Worm (Caenorhabditis elegans) whole organism, L1 larva: ENCODE data around the gene F12D9.2.

Source experiments
- C34B4.2 ChIP-seq: sonication (generic microtip); optimal IDR thresholded peaks from 2 replicates; lab custom pipeline; 2017; ENCODE audit warnings: mild to moderate bottlenecking, missing genetic modification characterization, missing compliant biosample characterization
- F16B12.6 ChIP-seq: fragments of 150-350 bp; optimal IDR thresholded peaks from 2 replicates; lab custom pipeline; 2014; ENCODE audit warnings: missing biosample characterization, missing genetic modification characterization
- alr-1 ChIP-seq: fragments of 200-800 bp; sonication (Bioruptor generic); optimal IDR thresholded peaks from 2 replicates; lab custom pipeline; 2018; ENCODE audit warnings: borderline replicate concordance, mild to moderate bottlenecking, missing genetic modification characterization, missing compliant biosample characterization
- ama-1 ChIP-seq: fragments of 150-350 bp; optimal IDR thresholded peaks from 2 replicates; lab custom pipeline; 2014
- ceh-82 ChIP-seq, 3 experiments: fragments of 150-350 bp in 1 of 3; sonication (generic microtip) in 2 of 3; optimal IDR thresholded peaks; 2 replicates each; lab custom pipeline; 2014 to 2017; ENCODE audit warnings: missing biosample characterization in 3 of 3, missing genetic modification characterization in 3 of 3
- ceh-88 ChIP-seq: fragments of 200-800 bp; sonication (Bioruptor generic); IDR thresholded peaks from 2 replicates; pipeline ENCODE4 v1.3.6; 2022; ENCODE audit warnings: missing genetic modification characterization, missing compliant biosample characterization
- ceh-90 ChIP-seq: sonication (generic microtip); optimal IDR thresholded peaks from 2 replicates; lab custom pipeline; 2016; ENCODE audit warnings: missing genetic modification characterization, missing compliant biosample characterization
- ces-1 ChIP-seq: fragments of 150-350 bp; optimal IDR thresholded peaks from 2 replicates; lab custom pipeline; 2014; ENCODE audit warnings: missing biosample characterization, missing genetic modification reagents, missing genetic modification characterization
- efl-1 ChIP-seq, 4 experiments: fragments of 150-350 bp; optimal IDR thresholded peaks in 3 of 4; peaks in 1 of 4; 1 replicate in 1 of 4; 2 replicates in 3 of 4; lab custom pipeline; 2014; ENCODE audit warnings: missing biosample characterization in 2 of 4, missing genetic modification characterization in 2 of 4, missing genetic modification reagents in 2 of 4
- egl-13 ChIP-seq: sonication (generic microtip); optimal IDR thresholded peaks from 2 replicates; lab custom pipeline; 2016; ENCODE audit warnings: missing genotype, missing genetic modification reagents, missing genetic modification characterization, missing compliant biosample characterization
- egl-27 ChIP-seq, 2 experiments: fragments of 150-350 bp in 1 of 2; sonication (generic microtip); optimal IDR thresholded peaks; 3 replicates each; lab custom pipeline; 2017 to 2018; ENCODE audit warnings: missing biosample characterization in 2 of 2, missing genetic modification characterization in 2 of 2, missing genetic modification reagents in 2 of 2
- elt-2 ChIP-seq: sonication (generic microtip); optimal IDR thresholded peaks from 2 replicates; lab custom pipeline; 2016; ENCODE audit warnings: missing genetic modification characterization, mild to moderate bottlenecking, inconsistent platforms, missing compliant biosample characterization, missing genetic modification reagents
- elt-3 ChIP-seq, 6 experiments: fragments of 150-350 bp in 1 of 6; sonication (generic microtip); optimal IDR thresholded peaks; 2 replicates each; lab custom pipeline; 2017 to 2018; ENCODE audit warnings: missing biosample characterization in 6 of 6, missing genetic modification characterization in 6 of 6, inconsistent platforms in 1 of 6
- fkh-10 ChIP-seq: sonication (generic microtip); optimal IDR thresholded peaks from 2 replicates; lab custom pipeline; 2017; ENCODE audit warnings: missing biosample characterization, missing genetic modification reagents, missing genetic modification characterization
- hlh-17 ChIP-seq: fragments of 200-800 bp; sonication (Bioruptor generic); optimal IDR thresholded peaks from 2 replicates; lab custom pipeline; 2018; ENCODE audit warnings: missing genetic modification characterization, mild to moderate bottlenecking, missing compliant biosample characterization, moderate library complexity, borderline replicate concordance
- hlh-4 ChIP-seq: sonication (generic microtip); optimal IDR thresholded peaks from 2 replicates; lab custom pipeline; 2016; ENCODE audit warnings: mild to moderate bottlenecking, missing genetic modification characterization, missing compliant biosample characterization
- hpl-2 ChIP-seq: fragments of 150-350 bp; optimal IDR thresholded peaks from 2 replicates; lab custom pipeline; 2014; ENCODE audit warnings: missing biosample characterization, missing genetic modification reagents, missing genetic modification characterization
- irx-1 ChIP-seq: sonication (generic microtip); optimal IDR thresholded peaks from 2 replicates; lab custom pipeline; 2016; ENCODE audit warnings: missing genetic modification characterization, missing compliant biosample characterization
- isw-1 ChIP-seq: fragments of 200-800 bp; sonication (Bioruptor generic); IDR thresholded peaks from 2 replicates; pipeline ENCODE4 v1.3.6; 2022; ENCODE audit warnings: missing genetic modification characterization, missing compliant biosample characterization
- jun-1 ChIP-seq: fragments of 150-350 bp; optimal IDR thresholded peaks from 2 replicates; lab custom pipeline; 2014; ENCODE audit warnings: missing biosample characterization, missing genetic modification reagents, missing genetic modification characterization
- lin-13 ChIP-seq: fragments of 150-350 bp; optimal IDR thresholded peaks from 2 replicates; lab custom pipeline; 2014; ENCODE audit warnings: missing biosample characterization, missing genetic modification reagents, missing genetic modification characterization
- lin-15B ChIP-seq: fragments of 150-350 bp; sonication (generic microtip); optimal IDR thresholded peaks from 3 replicates; lab custom pipeline; 2014; ENCODE audit warnings: missing biosample characterization, missing genetic modification characterization
- lin-35 ChIP-seq, 2 experiments: fragments of 150-350 bp; optimal IDR thresholded peaks; 2 replicates each; lab custom pipeline; 2014; ENCODE audit warnings: missing biosample characterization in 2 of 2, missing genetic modification characterization in 2 of 2, missing genetic modification reagents in 2 of 2
- lin-39 ChIP-seq: fragments of 150-350 bp; optimal IDR thresholded peaks from 2 replicates; lab custom pipeline; 2014; ENCODE audit warnings: missing biosample characterization, missing genetic modification reagents, missing genetic modification characterization
- lir-3 ChIP-seq: sonication (generic microtip); optimal IDR thresholded peaks from 2 replicates; lab custom pipeline; 2016; ENCODE audit warnings: mild to moderate bottlenecking, missing genetic modification characterization, moderate library complexity, missing compliant biosample characterization; ENCODE audit not compliant: poor library complexity
- lsy-2 ChIP-seq, 2 experiments: fragments of 150-350 bp; optimal IDR thresholded peaks; 2 replicates each; lab custom pipeline; 2014; ENCODE audit warnings: missing biosample characterization in 2 of 2, missing genetic modification characterization in 2 of 2
- mab-9 ChIP-seq: fragments of 200-800 bp; sonication (Bioruptor generic); IDR thresholded peaks from 2 replicates; pipeline ENCODE4 v1.3.6; 2022; ENCODE audit warnings: missing genetic modification reagents, missing genetic modification characterization, missing compliant biosample characterization
- mdl-1 ChIP-seq, 2 experiments: fragments of 150-350 bp; optimal IDR thresholded peaks; 2 replicates each; lab custom pipeline; 2014 to 2017; ENCODE audit warnings: missing biosample characterization in 2 of 2, missing genetic modification characterization in 2 of 2, inconsistent platforms in 1 of 2
- nhr-19 ChIP-seq: fragments of 200-800 bp; sonication (Bioruptor generic); conservative IDR thresholded peaks from 2 replicates; pipeline ENCODE4 v1.3.6; 2022; ENCODE audit warnings: missing genetic modification characterization, missing compliant biosample characterization
- nhr-20 ChIP-seq: sonication (generic microtip); optimal IDR thresholded peaks from 2 replicates; lab custom pipeline; 2016; ENCODE audit warnings: mild to moderate bottlenecking, missing genetic modification characterization, missing compliant biosample characterization
- nhr-237 ChIP-seq: fragments of 150-350 bp; optimal IDR thresholded peaks from 2 replicates; lab custom pipeline; 2014; ENCODE audit warnings: missing biosample characterization, missing genetic modification characterization
- nhr-28 ChIP-seq: fragments of 150-350 bp; optimal IDR thresholded peaks from 2 replicates; lab custom pipeline; 2014; ENCODE audit warnings: missing biosample characterization, missing genetic modification characterization
- nhr-47 ChIP-seq: sonication (generic microtip); optimal IDR thresholded peaks from 2 replicates; lab custom pipeline; 2016; ENCODE audit warnings: mild to moderate bottlenecking, missing genetic modification characterization, moderate library complexity, missing compliant biosample characterization
- nhr-71 ChIP-seq: sonication (generic microtip); optimal IDR thresholded peaks from 2 replicates; lab custom pipeline; 2016; ENCODE audit warnings: mild to moderate bottlenecking, missing genetic modification characterization, moderate library complexity, missing compliant biosample characterization
- nhr-77 ChIP-seq: fragments of 150-350 bp; optimal IDR thresholded peaks from 2 replicates; lab custom pipeline; 2014; ENCODE audit warnings: missing biosample characterization, missing genetic modification characterization
- nhr-85 ChIP-seq: sonication (generic microtip); peaks from one replicate; lab custom pipeline; 2016; ENCODE audit warnings: missing genetic modification characterization, inconsistent platforms, missing compliant biosample characterization
- nhr-90 ChIP-seq: sonication (generic microtip); optimal IDR thresholded peaks from 2 replicates; lab custom pipeline; 2016; ENCODE audit warnings: mild to moderate bottlenecking, missing genetic modification characterization, missing compliant biosample characterization; ENCODE audit not compliant: poor library complexity
- pqm-1 ChIP-seq: sonication (generic microtip); optimal IDR thresholded peaks from 3 replicates; lab custom pipeline; 2017; ENCODE audit warnings: missing biosample characterization, missing genetic modification characterization
- rnt-1 ChIP-seq: sonication (generic microtip); optimal IDR thresholded peaks from 2 replicates; lab custom pipeline; 2016; ENCODE audit warnings: mild to moderate bottlenecking, missing genetic modification characterization, moderate library complexity, missing compliant biosample characterization
- snpc-4 ChIP-seq: fragments of 150-350 bp; optimal IDR thresholded peaks from 2 replicates; lab custom pipeline; 2014; ENCODE audit warnings: missing biosample characterization, missing genetic modification characterization
- snu-23 ChIP-seq: sonication (generic microtip); optimal IDR thresholded peaks from 2 replicates; lab custom pipeline; 2016; ENCODE audit warnings: missing genetic modification characterization, missing compliant biosample characterization
- sox-4 ChIP-seq: sonication (generic microtip); optimal IDR thresholded peaks from 2 replicates; lab custom pipeline; 2016; ENCODE audit warnings: missing genetic modification characterization, missing compliant biosample characterization
- swsn-7 ChIP-seq: sonication (generic microtip); optimal IDR thresholded peaks from 2 replicates; lab custom pipeline; 2016; ENCODE audit warnings: missing genetic modification characterization, missing compliant biosample characterization
- unc-30 ChIP-seq: sonication (generic microtip); optimal IDR thresholded peaks from 2 replicates; lab custom pipeline; 2017; ENCODE audit warnings: missing biosample characterization, missing genetic modification characterization
- unc-86 ChIP-seq: sonication (generic microtip); optimal IDR thresholded peaks from 2 replicates; lab custom pipeline; 2016; ENCODE audit warnings: missing genetic modification characterization, missing compliant biosample characterization
- zag-1 ChIP-seq: fragments of 150-350 bp; optimal IDR thresholded peaks from 2 replicates; lab custom pipeline; 2014; ENCODE audit warnings: missing biosample characterization, missing genetic modification characterization
- zip-4 ChIP-seq: fragments of 200-800 bp; sonication (Bioruptor generic); optimal IDR thresholded peaks from 2 replicates; lab custom pipeline; 2018; ENCODE audit warnings: mild to moderate bottlenecking, missing genetic modification characterization, moderate library complexity, missing compliant biosample characterization
- ztf-4 ChIP-seq: fragments of 150-350 bp; optimal IDR thresholded peaks from 2 replicates; lab custom pipeline; 2014; ENCODE audit warnings: missing biosample characterization, missing genetic modification characterization

Gene F12D9.2

DNA sequence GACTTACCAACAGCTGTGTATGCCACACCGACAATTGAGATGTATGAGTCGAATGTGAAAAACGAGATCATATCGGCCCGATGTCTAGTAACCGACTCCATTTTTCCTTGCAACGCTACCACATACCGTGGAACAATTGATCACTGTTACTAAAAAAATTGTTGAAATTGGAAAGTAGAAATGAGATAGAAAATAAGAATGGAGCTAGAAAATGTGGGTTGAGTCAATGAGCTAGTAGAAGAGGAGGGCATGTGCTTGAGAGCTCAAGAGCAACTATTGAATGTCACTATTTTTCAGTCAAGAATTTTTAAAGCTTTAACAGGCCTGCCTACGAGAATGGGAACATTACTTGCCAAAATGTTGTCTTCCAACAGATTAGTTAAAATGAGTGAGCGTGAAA lies 21.8 kb downstream of the F12D9.2 start, which contains the start of gene K01A12.3:
Gene K01A12.3, minus strand, starts transcription at position 101 of the 400 bp plus-strand sequence.
- TF ChIP-seq nhr-90 (tag; lab: Kevin White, UChicago) (no peak), irx-1 (no peak), rnt-1 (tag; lab: Kevin White, UChicago) (no peak), jun-1 (tag; lab: Kevin White, UChicago) (no peak), lsy-2 (tag; optimal IDR thresholded peaks at IDR 0.05; lab: Kevin White, UChicago) (no peak), nhr-85 (tag; lab: Kevin White, UChicago) (no peak), egl-13 (no peak), ama-1 (lab: Kevin White, UChicago) (no peak), lin-15B (tag; lab: Kevin White, UChicago) (no peak), ceh-82 (tag; optimal IDR thresholded peaks at IDR 0.05; lab: Kevin White, UChicago) (no peak), nhr-20 (tag; lab: Kevin White, UChicago) (no peak)
- TF ChIP-seq, all 84 proteins: peak for 0

ce11 chrX:8623840-8624591 lies 22.9 kb downstream of the F12D9.2 start:
- peak; percentile 27 for TF ChIP-seq nhr-85 (tag; lab: Kevin White, UChicago)
- no peak for TF ChIP-seq unc-86
- no peak; the same call in 1 of the 2 replicates for TF ChIP-seq nhr-19 (GFP tag; lab: Robert Waterston, UW)
- no peak for TF ChIP-seq lir-3 (tag; lab: Kevin White, UChicago)
- TF ChIP-seq snpc-4 = no peak
- peak; percentile 14 for TF ChIP-seq snu-23 (GFP tag; lab: Kevin White, UChicago)
- TF ChIP-seq lin-15B (tag; lab: Kevin White, UChicago) = no peak
- no peak for TF ChIP-seq nhr-237 (tag; lab: Kevin White, UChicago)
- no peak for TF ChIP-seq hpl-2
- peak; percentile 8 for TF ChIP-seq nhr-71 (tag; lab: Kevin White, UChicago)
- no peak for TF ChIP-seq ceh-88
- no peak for TF ChIP-seq lin-13 (GFP tag; lab: Kevin White, UChicago)
- TF ChIP-seq egl-13 = no peak
- no peak for TF ChIP-seq efl-1 (optimal IDR thresholded peaks at IDR 0.05; lab: Kevin White, UChicago)
- peak in 1 of 2 experiments; percentile 80 for TF ChIP-seq efl-1 (GFP tag; optimal IDR thresholded peaks at IDR 0.05 in 1 of 2; lab: Kevin White, UChicago)
- no peak for TF ChIP-seq egl-27 (tag; optimal IDR thresholded peaks at IDR 0.05; lab: Kevin White, UChicago)
- TF ChIP-seq nhr-28 (tag; lab: Kevin White, UChicago) = no peak
- TF ChIP-seq nhr-20 (tag; lab: Kevin White, UChicago) = no peak
- peak; percentile 45 for TF ChIP-seq rnt-1 (tag; lab: Kevin White, UChicago)
- no peak for TF ChIP-seq ztf-4
- TF ChIP-seq zip-4 = no peak
- TF ChIP-seq elt-2 = no peak
- no peak for TF ChIP-seq C34B4.2 (tag; lab: Kevin White, UChicago)
- no peak for TF ChIP-seq lin-35 (GFP tag; optimal IDR thresholded peaks at IDR 0.05; lab: Kevin White, UChicago)
- TF ChIP-seq unc-30 = no peak
- peak; percentile 14 for TF ChIP-seq nhr-47 (tag; lab: Kevin White, UChicago)
- TF ChIP-seq nhr-90 (tag; lab: Kevin White, UChicago) = peak; percentile 22
- TF ChIP-seq pqm-1 = no peak
- no peak for TF ChIP-seq swsn-7 (tag; lab: Kevin White, UChicago)
- no peak for TF ChIP-seq ama-1 (lab: Kevin White, UChicago)
- no peak for TF ChIP-seq isw-1
- TF ChIP-seq mdl-1 (tag; optimal IDR thresholded peaks at IDR 0.05; lab: Kevin White, UChicago) = no peak
- no peak for TF ChIP-seq hlh-4 (tag; lab: Kevin White, UChicago)
- no peak for TF ChIP-seq alr-1
- TF ChIP-seq nhr-77 = peak; percentile 18
- no peak for TF ChIP-seq ces-1 (GFP tag; lab: Kevin White, UChicago)
- no peak for TF ChIP-seq sox-4
- TF ChIP-seq lin-39 (tag; lab: Kevin White, UChicago) = no peak
- no peak for TF ChIP-seq hlh-17
- TF ChIP-seq elt-3 (tag; optimal IDR thresholded peaks at IDR 0.05; lab: Kevin White, UChicago) = no peak
- TF ChIP-seq F16B12.6 (tag; lab: Kevin White, UChicago) = no peak
- no peak for TF ChIP-seq mab-9 (GFP tag; lab: Robert Waterston, UW)
- no peak for TF ChIP-seq fkh-10 (GFP tag; lab: Kevin White, UChicago)
- TF ChIP-seq ceh-90 (tag; lab: Kevin White, UChicago) = no peak
- TF ChIP-seq zag-1 (tag; lab: Kevin White, UChicago) = no peak
